Fruit fly (Drosophila melanogaster): Measurements from ENCODE around the gene mRpL27.

mRpL27 gene

dm6 chr2L:4444457-4444856 is 15.0 kb downstream of the mRpL27 start, which contains the start of the genes morgue and Elp3:
morgue (minus strand) TSS chr2L:4444680.
Elp3 (plus strand) TSS chr2L:4444732.
- no peak for TF ChIP-seq psq (optimal IDR thresholded peaks at IDR 0.05)
- no peak for TF ChIP-seq Dll (optimal IDR thresholded peaks at IDR 0.05)
- TF ChIP-seq pan (optimal IDR thresholded peaks at IDR 0.05), result no peak
- TF ChIP-seq CG8478 (optimal IDR thresholded peaks at IDR 0.05), result no peak
- TF ChIP-seq EcR (GFP tag; optimal IDR thresholded peaks at IDR 0.05), result no peak
- no peak for TF ChIP-seq usp (GFP tag; optimal IDR thresholded peaks at IDR 0.05)

dm6 chr2L:4442010-4442587 is 17.3 kb downstream of the mRpL27 start, which contains the start of the genes Sfp24F and CG15432:
Sfp24F (minus strand) TSS chr2L:4442060.
CG15432 (plus strand) TSS chr2L:4442320.
- TF ChIP-seq psq (optimal IDR thresholded peaks at IDR 0.05) (no peak), pan (optimal IDR thresholded peaks at IDR 0.05) (no peak), Dll (optimal IDR thresholded peaks at IDR 0.05) (no peak), usp (GFP tag; optimal IDR thresholded peaks at IDR 0.05) (no peak), CG8478 (optimal IDR thresholded peaks at IDR 0.05) (no peak), EcR (GFP tag; optimal IDR thresholded peaks at IDR 0.05) (no peak)

- no peak for TF ChIP-seq pan (optimal IDR thresholded peaks at IDR 0.05)
- no peak for TF ChIP-seq usp (GFP tag; optimal IDR thresholded peaks at IDR 0.05)
- no peak for TF ChIP-seq psq (optimal IDR thresholded peaks at IDR 0.05)
- no peak for TF ChIP-seq EcR (GFP tag; optimal IDR thresholded peaks at IDR 0.05)
- TF ChIP-seq Dll (optimal IDR thresholded peaks at IDR 0.05), result no peak
- TF ChIP-seq CG8478 (optimal IDR thresholded peaks at IDR 0.05), result no peak
Measured at dm6 chr2L:4440881-4441737, 18.3 kb downstream of the mRpL27 start, which contains the start of gene CG15431. CG15431 (minus strand) TSS chr2L:4441282.

dm6 chr2L:4437487-4437886 is 22.0 kb downstream of the mRpL27 start, which contains the start of gene CG43056:
CG43056 (plus strand) TSS chr2L:4437787.
- no peak for TF ChIP-seq EcR (GFP tag; optimal IDR thresholded peaks at IDR 0.05)
- no peak for TF ChIP-seq psq (optimal IDR thresholded peaks at IDR 0.05)
- no peak for TF ChIP-seq CG8478 (optimal IDR thresholded peaks at IDR 0.05)
- TF ChIP-seq pan (optimal IDR thresholded peaks at IDR 0.05), result no peak
- TF ChIP-seq Dll (optimal IDR thresholded peaks at IDR 0.05), result no peak
- TF ChIP-seq usp (GFP tag; optimal IDR thresholded peaks at IDR 0.05), result no peak

dm6 chr2L:4433608-4434007 is 25.8 kb downstream of the mRpL27 start, which contains the start of the genes CG34177 and CG34178:
CG34177 (plus strand) TSS chr2L:4433908.
CG34178 (plus strand) TSS chr2L:4433908.
- TF ChIP-seq Dll (optimal IDR thresholded peaks at IDR 0.05) (no peak), psq (optimal IDR thresholded peaks at IDR 0.05) (no peak), pan (optimal IDR thresholded peaks at IDR 0.05) (no peak), EcR (GFP tag; optimal IDR thresholded peaks at IDR 0.05) (no peak), usp (GFP tag; optimal IDR thresholded peaks at IDR 0.05) (no peak), CG8478 (optimal IDR thresholded peaks at IDR 0.05) (no peak)

dm6 chr2L:4422154-4422553 is 37.3 kb downstream of the mRpL27 start:
- TF ChIP-seq Dll (optimal IDR thresholded peaks at IDR 0.05), result no peak
- TF ChIP-seq psq (optimal IDR thresholded peaks at IDR 0.05), result no peak
- TF ChIP-seq pan (optimal IDR thresholded peaks at IDR 0.05), result no peak
- no peak for TF ChIP-seq usp (GFP tag; optimal IDR thresholded peaks at IDR 0.05)
- TF ChIP-seq EcR (GFP tag; optimal IDR thresholded peaks at IDR 0.05), result no peak
- no peak for TF ChIP-seq CG8478 (optimal IDR thresholded peaks at IDR 0.05)

- TF ChIP-seq EcR (GFP tag; optimal IDR thresholded peaks at IDR 0.05) (no peak), CG8478 (optimal IDR thresholded peaks at IDR 0.05) (no peak), Dll (optimal IDR thresholded peaks at IDR 0.05) (no peak), psq (optimal IDR thresholded peaks at IDR 0.05) (no peak), usp (GFP tag; optimal IDR thresholded peaks at IDR 0.05) (no peak), pan (optimal IDR thresholded peaks at IDR 0.05) (no peak)
Measured at dm6 chr2L:4418819-4419218, 40.6 kb downstream of the mRpL27 start.

dm6 chr2L:4417982-4418381 is 41.5 kb downstream of the mRpL27 start:
- TF ChIP-seq Dll (optimal IDR thresholded peaks at IDR 0.05), result no peak
- TF ChIP-seq usp (GFP tag; optimal IDR thresholded peaks at IDR 0.05), result no peak
- TF ChIP-seq EcR (GFP tag; optimal IDR thresholded peaks at IDR 0.05), result no peak
- TF ChIP-seq CG8478 (optimal IDR thresholded peaks at IDR 0.05), result no peak
- TF ChIP-seq pan (optimal IDR thresholded peaks at IDR 0.05), result no peak
- TF ChIP-seq psq (optimal IDR thresholded peaks at IDR 0.05), result no peak

- no peak for TF ChIP-seq usp (GFP tag; optimal IDR thresholded peaks at IDR 0.05)
- TF ChIP-seq psq (optimal IDR thresholded peaks at IDR 0.05), result no peak
- TF ChIP-seq pan (optimal IDR thresholded peaks at IDR 0.05), result no peak
- no peak for TF ChIP-seq CG8478 (optimal IDR thresholded peaks at IDR 0.05)
- no peak for TF ChIP-seq EcR (GFP tag; optimal IDR thresholded peaks at IDR 0.05)
- no peak for TF ChIP-seq Dll (optimal IDR thresholded peaks at IDR 0.05)
Measured at dm6 chr2L:4416903-4417302, 42.5 kb downstream of the mRpL27 start.

dm6 chr2L:4416089-4416488 is 43.3 kb downstream of the mRpL27 start:
- TF ChIP-seq EcR (GFP tag; optimal IDR thresholded peaks at IDR 0.05), result no peak
- no peak for TF ChIP-seq pan (optimal IDR thresholded peaks at IDR 0.05)
- TF ChIP-seq CG8478 (optimal IDR thresholded peaks at IDR 0.05), result no peak
- TF ChIP-seq usp (GFP tag; optimal IDR thresholded peaks at IDR 0.05), result no peak
- TF ChIP-seq psq (optimal IDR thresholded peaks at IDR 0.05), result no peak
- no peak for TF ChIP-seq Dll (optimal IDR thresholded peaks at IDR 0.05)

- TF ChIP-seq usp (GFP tag; optimal IDR thresholded peaks at IDR 0.05) (no peak), pan (optimal IDR thresholded peaks at IDR 0.05) (no peak), Dll (optimal IDR thresholded peaks at IDR 0.05) (no peak)
Measured at dm6 chr2L:4414059-4414458, 45.4 kb downstream of the mRpL27 start.

- TF ChIP-seq psq (optimal IDR thresholded peaks at IDR 0.05), result no peak
Measured at dm6 chr2L:4410855-4411254, 48.6 kb downstream of the mRpL27 start, which contains the start of gene CG43055. CG43055 (plus strand) TSS chr2L:4411155.
